Fruit fly (Drosophila melanogaster) S2 (cell line): ENCODE measurements around the gene CG32176.

Source experiments
- CG8478 ChIP-seq: fragments of >200 bp; optimal IDR thresholded peaks from 2 replicates; lab custom pipeline; 2018
- CTCF ChIP-seq, 2 experiments: fragments of >200 bp; optimal IDR thresholded peaks; 2 replicates each; lab custom pipeline; 2018

- TF ChIP-seq CG8478 (lab: Kevin White, UChicago) (no peak), CTCF (optimal IDR thresholded peaks at IDR 0.05; lab: Kevin White, UChicago) (no peak)
Observed at dm6 chr3L:17428779-17429178, 4.9 kb upstream of the CG32176 start, which contains the start of gene Gorab.
